Worm (Caenorhabditis elegans): ENCODE measurements around the gene ZK1073.2.

DNA sequence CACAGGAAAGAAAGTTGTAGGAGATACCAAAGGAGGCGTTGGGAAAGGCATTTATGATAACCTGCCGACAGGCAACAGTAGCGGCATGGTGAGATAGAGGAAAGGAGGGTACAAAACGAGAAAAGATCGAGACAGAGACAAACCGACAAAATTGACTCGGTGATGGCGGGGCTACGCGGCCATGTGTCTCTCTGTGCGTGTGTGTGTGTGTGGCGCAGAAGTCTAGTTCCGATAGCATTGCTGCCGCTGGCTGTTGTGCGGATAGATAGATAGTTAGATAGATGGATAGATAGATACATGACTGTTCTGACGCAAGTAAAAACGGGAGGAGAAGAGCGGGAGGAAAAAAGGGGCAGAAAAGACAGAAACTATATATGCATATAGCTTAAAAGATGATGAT lies 53.4 kb downstream of the ZK1073.2 start:
- no peak for TF ChIP-seq pros-1 (tag; optimal IDR thresholded peaks at IDR 0.05)
- no peak for TF ChIP-seq ceh-2 (tag; optimal IDR thresholded peaks at IDR 0.05)
- TF ChIP-seq tbx-2 (tag; optimal IDR thresholded peaks at IDR 0.05), result no peak
- TF ChIP-seq eyg-1 (tag; optimal IDR thresholded peaks at IDR 0.05), result no peak
- TF ChIP-seq hlh-15 (tag; optimal IDR thresholded peaks at IDR 0.05), result no peak
